Worm (Caenorhabditis elegans) whole organism, young adult: ENCODE results near the gene C56C10.9.
"Not testable (repeated sequence)": the region's sequence is repeated elsewhere in the genome, so short reads cannot be mapped to it uniquely, and the experiment has no call there.

Experiments used
- B0336.3 ChIP-seq: fragments of 200-800 bp; sonication (Bioruptor generic); IDR thresholded peaks from 2 replicates; pipeline ENCODE4 v1.3.6; 2022; ENCODE audit warnings: missing genetic modification characterization, missing compliant biosample characterization
- C06A6.2 ChIP-seq: fragments of 200-800 bp; sonication (Bioruptor generic); conservative IDR thresholded peaks from 2 replicates; pipeline ENCODE4 v1.3.6; 2022; ENCODE audit warnings: missing genetic modification characterization, missing compliant biosample characterization
- C17E4.6 ChIP-seq: fragments of 200-800 bp; sonication (Bioruptor generic); IDR thresholded peaks from 2 replicates; pipeline ENCODE4 v1.3.6; 2022; ENCODE audit warnings: missing genetic modification reagents, missing genetic modification characterization, missing compliant biosample characterization
- D2030.7 ChIP-seq: fragments of 200-800 bp; sonication (Bioruptor generic); IDR thresholded peaks from 2 replicates; pipeline ENCODE4 v1.3.6; 2022; ENCODE audit warnings: missing genetic modification reagents, missing genetic modification characterization, missing compliant biosample characterization
- F39B2.1 ChIP-seq: fragments of 200-800 bp; sonication (Bioruptor generic); IDR thresholded peaks from 2 replicates; pipeline ENCODE4 v1.3.6; 2022; ENCODE audit warnings: missing genetic modification reagents, missing genetic modification characterization, missing compliant biosample characterization
- K11D2.4 ChIP-seq: fragments of 200-800 bp; sonication (Bioruptor generic); IDR thresholded peaks from 2 replicates; pipeline ENCODE4 v1.3.6; 2022; ENCODE audit warnings: missing genetic modification reagents, missing genetic modification characterization, missing compliant biosample characterization
- Y67H2A.10 ChIP-seq: fragments of 200-800 bp; sonication (Bioruptor generic); conservative IDR thresholded peaks from 2 replicates; pipeline ENCODE4 v1.3.6; 2022; ENCODE audit warnings: missing genetic modification reagents, missing genetic modification characterization, missing compliant biosample characterization
- akir-1 ChIP-seq: fragments of 200-800 bp; sonication (Bioruptor generic); optimal IDR thresholded peaks from 2 replicates; lab custom pipeline; 2018; ENCODE audit warnings: mild to moderate bottlenecking, missing genetic modification characterization, moderate library complexity, missing compliant biosample characterization
- attf-3 ChIP-seq: fragments of 200-800 bp; sonication (Bioruptor generic); conservative IDR thresholded peaks from 2 replicates; pipeline ENCODE4 v1.3.6; 2022; ENCODE audit warnings: missing genetic modification reagents, missing genetic modification characterization, missing compliant biosample characterization
- ceh-40 ChIP-seq: fragments of 200-800 bp; sonication (Bioruptor generic); IDR thresholded peaks from 2 replicates; pipeline ENCODE4 v1.3.6; 2022; ENCODE audit warnings: missing genetic modification characterization, missing compliant biosample characterization
- ceh-79 ChIP-seq: sonication (generic microtip); optimal IDR thresholded peaks from 2 replicates; lab custom pipeline; 2017; ENCODE audit warnings: mild to moderate bottlenecking, missing genetic modification characterization, missing compliant biosample characterization
- ceh-91 ChIP-seq: fragments of 200-800 bp; sonication (Bioruptor generic); IDR thresholded peaks from 2 replicates; pipeline ENCODE4 v1.3.6; 2022; ENCODE audit warnings: missing genetic modification reagents, missing genetic modification characterization, missing compliant biosample characterization
- egl-18 ChIP-seq: fragments of 200-800 bp; sonication (Bioruptor generic); IDR thresholded peaks from 2 replicates; pipeline ENCODE4 v1.3.6; 2022; ENCODE audit warnings: missing genetic modification reagents, missing genetic modification characterization, missing compliant biosample characterization
- egrh-3 ChIP-seq: fragments of 200-800 bp; sonication (Bioruptor generic); IDR thresholded peaks from 2 replicates; pipeline ENCODE4 v1.3.6; 2022; ENCODE audit warnings: missing genetic modification reagents, missing genetic modification characterization, missing compliant biosample characterization
- hmg-1.2 ChIP-seq: fragments of 200-800 bp; sonication (Bioruptor generic); IDR thresholded peaks from 2 replicates; pipeline ENCODE4 v1.3.6; 2022; ENCODE audit warnings: missing genetic modification reagents, missing genetic modification characterization, missing compliant biosample characterization
- hrde-1 ChIP-seq: sonication (generic microtip); optimal IDR thresholded peaks from 2 replicates; lab custom pipeline; 2016; ENCODE audit warnings: missing genetic modification characterization, mild to moderate bottlenecking, missing compliant biosample characterization, moderate library complexity, missing genotype, missing genetic modification reagents, borderline replicate concordance
- hsf-1 ChIP-seq: fragments of 200-800 bp; sonication (Bioruptor generic); IDR thresholded peaks from 2 replicates; pipeline ENCODE4 v1.3.6; 2022; ENCODE audit warnings: missing genetic modification reagents, missing genetic modification characterization, missing compliant biosample characterization
- lag-1 ChIP-seq: fragments of 200-800 bp; sonication (Bioruptor generic); IDR thresholded peaks from 2 replicates; pipeline ENCODE4 v1.3.6; 2022; ENCODE audit warnings: missing genetic modification reagents, missing genetic modification characterization, missing compliant biosample characterization
- lin-35 ChIP-seq, 3 experiments: fragments of 150-350 bp in 2 of 3; sonication (generic microtip) in 1 of 3; optimal IDR thresholded peaks; 2 replicates each; lab custom pipeline; 2014 to 2018; ENCODE audit warnings: missing biosample characterization in 3 of 3, missing genetic modification characterization in 3 of 3, missing genetic modification reagents in 3 of 3
- madf-6 ChIP-seq: fragments of 200-800 bp; sonication (Bioruptor generic); IDR thresholded peaks from 2 replicates; pipeline ENCODE4 v1.3.6; 2022; ENCODE audit warnings: missing genetic modification reagents, missing genetic modification characterization, missing compliant biosample characterization
- nfyb-1 ChIP-seq: fragments of 200-800 bp; sonication (Bioruptor generic); IDR thresholded peaks from 2 replicates; pipeline ENCODE4 v1.3.6; 2022; ENCODE audit warnings: missing genetic modification reagents, missing genetic modification characterization, missing compliant biosample characterization
- nhr-120 ChIP-seq: fragments of 200-800 bp; sonication (Bioruptor generic); IDR thresholded peaks from 2 replicates; pipeline ENCODE4 v1.3.6; 2022; ENCODE audit warnings: missing genetic modification characterization, missing compliant biosample characterization
- nhr-179 ChIP-seq: sonication (generic microtip); optimal IDR thresholded peaks from 2 replicates; lab custom pipeline; 2016; ENCODE audit warnings: mild to moderate bottlenecking, missing genetic modification characterization, missing compliant biosample characterization
- nhr-80 ChIP-seq: sonication (generic microtip); optimal IDR thresholded peaks from 2 replicates; lab custom pipeline; 2016; ENCODE audit warnings: missing genetic modification characterization, missing compliant biosample characterization
- pha-4 ChIP-seq: fragments of 150-350 bp; sonication (generic microtip); optimal IDR thresholded peaks from 2 replicates; lab custom pipeline; 2014; ENCODE audit warnings: missing biosample characterization, missing genetic modification reagents, missing genetic modification characterization
- rcor-1 ChIP-seq: fragments of 200-800 bp; sonication (Bioruptor generic); IDR thresholded peaks from 2 replicates; pipeline ENCODE4 v1.3.6; 2022; ENCODE audit warnings: missing genetic modification reagents, missing genetic modification characterization, missing compliant biosample characterization
- rec-8 ChIP-seq, 2 experiments: sonication (generic microtip); optimal IDR thresholded peaks; 2 replicates each; lab custom pipeline; 2016; ENCODE audit warnings: mild to moderate bottlenecking in 2 of 2, missing genetic modification characterization in 2 of 2, missing genetic modification reagents in 2 of 2, missing genotype in 2 of 2, missing biosample characterization in 1 of 2, missing compliant biosample characterization in 1 of 2, moderate library complexity in 1 of 2
- snpc-4 ChIP-seq, 5 experiments: fragments of 150-350 bp in 1 of 5; sonication (generic microtip) in 4 of 5; optimal IDR thresholded peaks; 2 replicates each; lab custom pipeline; 2014 to 2018; ENCODE audit warnings: missing genetic modification characterization in 5 of 5, missing biosample characterization in 3 of 5, antibody characterized with exemption in 2 of 5, mild to moderate bottlenecking in 2 of 5, missing compliant biosample characterization in 2 of 5, missing genotype in 2 of 5, moderate library complexity in 2 of 5, missing genetic modification reagents in 1 of 5
- sptf-2 ChIP-seq: fragments of 200-800 bp; sonication (Bioruptor generic); optimal IDR thresholded peaks from 2 replicates; lab custom pipeline; 2018; ENCODE audit warnings: mild to moderate bottlenecking, missing genetic modification characterization, missing compliant biosample characterization
- tbp1 ChIP-seq: fragments of 200-800 bp; sonication (Bioruptor generic); optimal IDR thresholded peaks from 2 replicates; lab custom pipeline; 2018; ENCODE audit warnings: mild to moderate bottlenecking, missing genetic modification characterization, missing compliant biosample characterization
- tbx-9 ChIP-seq: sonication (generic microtip); optimal IDR thresholded peaks from 2 replicates; lab custom pipeline; 2016; ENCODE audit warnings: borderline replicate concordance, missing genetic modification characterization, inconsistent platforms, missing compliant biosample characterization
- unc-62 ChIP-seq: fragments of 150-350 bp; optimal IDR thresholded peaks from 2 replicates; lab custom pipeline; 2014; ENCODE audit warnings: missing biosample characterization, missing genetic modification reagents, missing genetic modification characterization
- ztf-26 ChIP-seq: sonication (generic microtip); optimal IDR thresholded peaks from 2 replicates; lab custom pipeline; 2017; ENCODE audit warnings: missing genetic modification characterization, missing compliant biosample characterization

Gene C56C10.9

ce11 chrII:6629775-6630174, 37.6 kb upstream of the C56C10.9 start:
- TF ChIP-seq ceh-79 (tag; lab: Kevin White, UChicago) (no peak), nfyb-1 (GFP tag; lab: Robert Waterston, UW) (no peak), unc-62 (GFP tag; lab: Kevin White, UChicago) (peak; percentile 88), nhr-80 (peak; percentile 1)

DNA sequence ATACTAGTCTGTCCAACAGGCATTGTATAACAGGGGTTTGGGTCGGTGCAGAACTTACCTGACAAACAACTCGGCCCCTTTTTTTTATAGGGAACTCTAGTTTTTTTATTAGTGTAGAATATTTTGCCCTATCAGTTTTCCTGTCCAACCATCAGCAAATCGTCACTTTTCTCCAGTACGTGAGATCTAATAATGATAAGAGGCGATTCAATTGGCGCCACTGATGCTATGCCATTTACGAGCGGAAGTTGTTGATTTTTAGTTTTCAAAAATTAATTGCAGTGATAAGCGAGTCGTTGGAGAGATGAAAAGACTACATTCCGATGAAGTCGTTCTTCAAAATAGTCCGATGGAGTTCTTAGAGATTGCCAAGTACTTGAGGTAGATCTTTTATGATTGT, 36.2 kb upstream of the C56C10.9 start:
- TF ChIP-seq D2030.7 (GFP tag; lab: Robert Waterston, UW) (no peak), B0336.3 (GFP tag; lab: Robert Waterston, UW) (no peak), hmg-1.2 (GFP tag; lab: Robert Waterston, UW) (no peak), nhr-80 (peak; percentile 28), snpc-4 (GFP tag; optimal IDR thresholded peaks at IDR 0.05; lab: Kevin White, UChicago) (no peak), snpc-4 (tag; optimal IDR thresholded peaks at IDR 0.05; lab: Kevin White, UChicago) (no peak), lin-35 (GFP tag; optimal IDR thresholded peaks at IDR 0.05; lab: Kevin White, UChicago) (no peak)

DNA sequence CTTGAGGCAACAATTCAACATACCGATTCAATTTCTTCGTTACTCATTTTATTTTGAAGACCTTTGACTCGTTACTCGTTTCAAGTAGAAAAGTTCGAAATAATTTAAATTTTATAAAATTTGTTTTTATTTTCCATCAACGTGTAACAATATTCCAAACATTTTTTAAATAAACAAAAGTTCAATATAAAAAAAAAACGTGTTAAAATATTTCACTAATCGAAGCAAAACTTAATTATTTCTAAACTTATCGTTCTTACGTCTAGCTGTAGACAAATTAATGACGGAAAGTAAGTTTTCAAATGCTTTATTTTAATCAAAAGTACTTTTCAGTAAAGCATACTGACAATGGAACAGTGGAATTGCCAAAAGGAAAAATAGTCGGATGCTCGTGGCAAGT, 35.0 kb upstream of the C56C10.9 start, which contains the start of the genes F54H5.5 and F54H5.2:
F54H5.5 (minus strand) TSS at position 101 of the 400 bp plus-strand sequence.
F54H5.2 (plus strand) TSS at position 303 of the 400 bp plus-strand sequence.
- not testable (repeated sequence) for TF ChIP-seq hrde-1 (tag; lab: Kevin White, UChicago); Y67H2A.10; nhr-120 (GFP tag; lab: Robert Waterston, UW)

- TF ChIP-seq ztf-26 (no peak), tbx-9 (tag; lab: Kevin White, UChicago) (no peak), nhr-80 (peak; percentile 0), C17E4.6 (GFP tag; lab: Robert Waterston, UW) (no peak), nfyb-1 (GFP tag; lab: Robert Waterston, UW) (no peak)
These were observed 33.2 kb upstream of the C56C10.9 start, which contains the start of gene F54H5.14 for ce11 chrII:6625302-6625701. F54H5.14 (minus strand) TSS chrII:6625402.

DNA sequence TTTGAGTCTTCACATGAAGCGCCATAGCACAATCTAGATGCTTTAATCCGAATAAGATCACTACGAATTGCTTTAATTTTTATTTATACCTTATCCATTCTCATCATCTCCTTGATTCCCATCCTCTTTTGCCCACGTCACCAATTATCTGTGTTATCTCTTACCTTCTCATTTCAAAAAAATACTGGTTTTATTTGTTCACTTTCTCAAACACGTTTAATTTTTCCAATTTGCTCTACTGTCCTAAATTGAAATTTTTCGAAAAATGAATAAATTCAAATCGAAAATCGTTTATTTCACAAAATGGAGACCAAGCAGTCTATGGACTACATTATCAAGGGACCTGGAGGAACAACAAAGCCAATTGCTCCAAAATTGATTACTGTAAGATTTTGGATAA, 29.7 kb upstream of the C56C10.9 start, which contains the start of gene F54H5.3:
F54H5.3 (plus strand) TSS at position 301 of the 400 bp plus-strand sequence.
- TF ChIP-seq ceh-91 (GFP tag; lab: Robert Waterston, UW) (no peak), tbp1 (GFP tag; lab: Kevin White, UChicago) (no peak), lag-1 (no peak), rec-8 (tag; optimal IDR thresholded peaks at IDR 0.05; lab: Kevin White, UChicago) (no peak), rcor-1 (GFP tag; lab: Robert Waterston, UW) (no peak), sptf-2 (no peak), C06A6.2 (no peak), egrh-3 (GFP tag; lab: Robert Waterston, UW) (no peak), ceh-79 (tag; lab: Kevin White, UChicago) (no peak), K11D2.4 (GFP tag; lab: Robert Waterston, UW) (no peak), madf-6 (GFP tag; lab: Robert Waterston, UW) (no peak), attf-3 (GFP tag; lab: Robert Waterston, UW) (no peak), nhr-179 (tag; lab: Kevin White, UChicago) (no peak), hrde-1 (tag; lab: Kevin White, UChicago) (no peak), hsf-1 (GFP tag; lab: Robert Waterston, UW) (no peak), akir-1 (GFP tag; lab: Kevin White, UChicago) (no peak), F39B2.1 (GFP tag; lab: Robert Waterston, UW) (no peak), ceh-40 (GFP tag; lab: Robert Waterston, UW) (no peak), pha-4 (no peak), egl-18 (GFP tag; lab: Robert Waterston, UW) (no peak)
